Worm (Caenorhabditis elegans) whole organism, L3 larva: ENCODE measurements around the gene dhs-12.

ENCODE experiments used
- aly-2 ChIP-seq: fragments of 150-350 bp; optimal IDR thresholded peaks from 2 replicates; lab custom pipeline; 2014; ENCODE audit warnings: missing biosample characterization, missing genetic modification characterization
- ama-1 ChIP-seq: fragments of 150-350 bp; optimal IDR thresholded peaks from 2 replicates; lab custom pipeline; 2018
- daf-12 ChIP-seq: fragments of 150-350 bp; optimal IDR thresholded peaks from 2 replicates; lab custom pipeline; 2014; ENCODE audit warnings: missing biosample characterization, missing genetic modification reagents, missing genetic modification characterization
- elt-2 ChIP-seq: sonication (generic microtip); optimal IDR thresholded peaks from 2 replicates; lab custom pipeline; 2016; ENCODE audit warnings: missing genetic modification reagents, mild to moderate bottlenecking, missing genetic modification characterization, missing compliant biosample characterization
- nfya-1 ChIP-seq: sonication (generic microtip); optimal IDR thresholded peaks from 2 replicates; lab custom pipeline; 2017; ENCODE audit warnings: missing genetic modification characterization, mild to moderate bottlenecking, missing compliant biosample characterization, antibody characterized with exemption, moderate library complexity; ENCODE audit not compliant: insufficient read depth
- nhr-11 ChIP-seq: fragments of 150-350 bp; optimal IDR thresholded peaks from 2 replicates; lab custom pipeline; 2014; ENCODE audit warnings: missing biosample characterization, missing genetic modification characterization
- zag-1 ChIP-seq: fragments of 150-350 bp; optimal IDR thresholded peaks from 2 replicates; lab custom pipeline; 2014; ENCODE audit warnings: missing biosample characterization, missing genetic modification characterization

- TF ChIP-seq nhr-11 = no peak
- peak; percentile 29 for TF ChIP-seq nfya-1 (tag; lab: Kevin White, UChicago)
- no peak for TF ChIP-seq ama-1 (lab: Kevin White, UChicago)
- no peak for TF ChIP-seq aly-2 (tag; lab: Kevin White, UChicago)
- TF ChIP-seq daf-12 = no peak
- no peak for TF ChIP-seq zag-1
- TF ChIP-seq elt-2 (tag; lab: Kevin White, UChicago) = peak; percentile 45
Observed at ce11 chrIV:10174932-10175732, 32.9 kb downstream of the dhs-12 start.
